Worm (Caenorhabditis elegans) whole organism, L1 larva: ENCODE measurements around the gene E02C12.10.

Experiments
- C04F5.9 ChIP-seq: sonication (generic microtip); optimal IDR thresholded peaks from 2 replicates; lab custom pipeline; 2016; ENCODE audit warnings: missing genetic modification characterization, missing compliant biosample characterization
- C16A3.4 ChIP-seq: fragments of 150-350 bp; optimal IDR thresholded peaks from 2 replicates; lab custom pipeline; 2014; ENCODE audit warnings: missing biosample characterization, missing genetic modification characterization
- Y116A8C.19 ChIP-seq: sonication (generic microtip); optimal IDR thresholded peaks from 2 replicates; lab custom pipeline; 2016; ENCODE audit warnings: missing compliant biosample characterization, missing genetic modification characterization, borderline replicate concordance
- aha-1 ChIP-seq: fragments of 150-350 bp; optimal IDR thresholded peaks from 2 replicates; lab custom pipeline; 2014; ENCODE audit warnings: missing biosample characterization, missing genetic modification characterization
- alr-1 ChIP-seq: fragments of 200-800 bp; sonication (Bioruptor generic); optimal IDR thresholded peaks from 2 replicates; lab custom pipeline; 2018; ENCODE audit warnings: borderline replicate concordance, mild to moderate bottlenecking, missing genetic modification characterization, missing compliant biosample characterization
- aly-2 ChIP-seq: fragments of 150-350 bp; optimal IDR thresholded peaks from 2 replicates; lab custom pipeline; 2014; ENCODE audit warnings: missing biosample characterization, missing genetic modification characterization
- ama-1 ChIP-seq: fragments of 150-350 bp; optimal IDR thresholded peaks from 2 replicates; lab custom pipeline; 2014
- ceh-63 ChIP-seq: fragments of 200-800 bp; sonication (Bioruptor generic); optimal IDR thresholded peaks from 2 replicates; lab custom pipeline; 2018; ENCODE audit warnings: mild to moderate bottlenecking, missing genetic modification characterization, missing compliant biosample characterization
- ceh-8 ChIP-seq: fragments of 200-800 bp; sonication (Bioruptor generic); optimal IDR thresholded peaks from 2 replicates; lab custom pipeline; 2018; ENCODE audit warnings: mild to moderate bottlenecking, missing genetic modification characterization, moderate library complexity, missing compliant biosample characterization
- ceh-82 ChIP-seq, 3 experiments: fragments of 150-350 bp in 1 of 3; sonication (generic microtip) in 2 of 3; optimal IDR thresholded peaks; 2 replicates each; lab custom pipeline; 2014 to 2017; ENCODE audit warnings: missing biosample characterization in 3 of 3, missing genetic modification characterization in 3 of 3
- ceh-88 ChIP-seq: fragments of 200-800 bp; sonication (Bioruptor generic); IDR thresholded peaks from 2 replicates; pipeline ENCODE4 v1.3.6; 2022; ENCODE audit warnings: missing genetic modification characterization, missing compliant biosample characterization
- ces-1 ChIP-seq: fragments of 150-350 bp; optimal IDR thresholded peaks from 2 replicates; lab custom pipeline; 2014; ENCODE audit warnings: missing biosample characterization, missing genetic modification reagents, missing genetic modification characterization
- efl-1 ChIP-seq, 4 experiments: fragments of 150-350 bp; optimal IDR thresholded peaks in 3 of 4; peaks in 1 of 4; 1 replicate in 1 of 4; 2 replicates in 3 of 4; lab custom pipeline; 2014; ENCODE audit warnings: missing biosample characterization in 2 of 4, missing genetic modification characterization in 2 of 4, missing genetic modification reagents in 2 of 4
- ets-5 ChIP-seq: fragments of 200-800 bp; sonication (Bioruptor generic); IDR thresholded peaks from 2 replicates; pipeline ENCODE4 v1.3.6; 2022; ENCODE audit warnings: missing genetic modification characterization, missing compliant biosample characterization
- fkh-10 ChIP-seq: sonication (generic microtip); optimal IDR thresholded peaks from 2 replicates; lab custom pipeline; 2017; ENCODE audit warnings: missing biosample characterization, missing genetic modification reagents, missing genetic modification characterization
- fkh-8 ChIP-seq: sonication (generic microtip); optimal IDR thresholded peaks from 2 replicates; lab custom pipeline; 2016; ENCODE audit warnings: mild to moderate bottlenecking, missing genetic modification characterization, missing compliant biosample characterization
- grh-1 ChIP-seq: fragments of 200-800 bp; sonication (Bioruptor generic); IDR thresholded peaks from 2 replicates; pipeline ENCODE4 v1.3.6; 2022; ENCODE audit warnings: missing genetic modification reagents, missing genetic modification characterization, missing compliant biosample characterization
- hlh-17 ChIP-seq: fragments of 200-800 bp; sonication (Bioruptor generic); optimal IDR thresholded peaks from 2 replicates; lab custom pipeline; 2018; ENCODE audit warnings: missing genetic modification characterization, mild to moderate bottlenecking, missing compliant biosample characterization, moderate library complexity, borderline replicate concordance
- irx-1 ChIP-seq: sonication (generic microtip); optimal IDR thresholded peaks from 2 replicates; lab custom pipeline; 2016; ENCODE audit warnings: missing genetic modification characterization, missing compliant biosample characterization
- jun-1 ChIP-seq: fragments of 150-350 bp; optimal IDR thresholded peaks from 2 replicates; lab custom pipeline; 2014; ENCODE audit warnings: missing biosample characterization, missing genetic modification reagents, missing genetic modification characterization
- lin-14 ChIP-seq: fragments of 200-800 bp; sonication (Bioruptor generic); optimal IDR thresholded peaks from 2 replicates; lab custom pipeline; 2018; ENCODE audit warnings: mild to moderate bottlenecking, missing genetic modification characterization, moderate library complexity, missing compliant biosample characterization
- mab-9 ChIP-seq: fragments of 200-800 bp; sonication (Bioruptor generic); IDR thresholded peaks from 2 replicates; pipeline ENCODE4 v1.3.6; 2022; ENCODE audit warnings: missing genetic modification reagents, missing genetic modification characterization, missing compliant biosample characterization
- mef-2 ChIP-seq: fragments of 150-350 bp; optimal IDR thresholded peaks from 2 replicates; lab custom pipeline; 2014; ENCODE audit warnings: missing biosample characterization, missing genetic modification characterization
- nhr-11 ChIP-seq: fragments of 150-350 bp; optimal IDR thresholded peaks from 2 replicates; lab custom pipeline; 2014; ENCODE audit warnings: missing biosample characterization, missing genetic modification characterization
- nhr-12 ChIP-seq: sonication (generic microtip); optimal IDR thresholded peaks from 2 replicates; lab custom pipeline; 2017; ENCODE audit warnings: missing biosample characterization, missing genetic modification characterization
- nhr-19 ChIP-seq: fragments of 200-800 bp; sonication (Bioruptor generic); conservative IDR thresholded peaks from 2 replicates; pipeline ENCODE4 v1.3.6; 2022; ENCODE audit warnings: missing genetic modification characterization, missing compliant biosample characterization
- nhr-237 ChIP-seq: fragments of 150-350 bp; optimal IDR thresholded peaks from 2 replicates; lab custom pipeline; 2014; ENCODE audit warnings: missing biosample characterization, missing genetic modification characterization
- nhr-47 ChIP-seq: sonication (generic microtip); optimal IDR thresholded peaks from 2 replicates; lab custom pipeline; 2016; ENCODE audit warnings: mild to moderate bottlenecking, missing genetic modification characterization, moderate library complexity, missing compliant biosample characterization
- nhr-71 ChIP-seq: sonication (generic microtip); optimal IDR thresholded peaks from 2 replicates; lab custom pipeline; 2016; ENCODE audit warnings: mild to moderate bottlenecking, missing genetic modification characterization, moderate library complexity, missing compliant biosample characterization
- pax-3 ChIP-seq: fragments of 200-800 bp; sonication (Bioruptor generic); optimal IDR thresholded peaks from 2 replicates; lab custom pipeline; 2018; ENCODE audit warnings: mild to moderate bottlenecking, missing genetic modification characterization, moderate library complexity, missing compliant biosample characterization
- rnt-1 ChIP-seq: sonication (generic microtip); optimal IDR thresholded peaks from 2 replicates; lab custom pipeline; 2016; ENCODE audit warnings: mild to moderate bottlenecking, missing genetic modification characterization, moderate library complexity, missing compliant biosample characterization
- skn-1 ChIP-seq: fragments of 150-350 bp; optimal IDR thresholded peaks from 2 replicates; lab custom pipeline; 2014; ENCODE audit warnings: missing biosample characterization, missing genetic modification characterization
- sup-37 ChIP-seq: fragments of 200-800 bp; sonication (Bioruptor generic); optimal IDR thresholded peaks from 2 replicates; lab custom pipeline; 2018; ENCODE audit warnings: mild to moderate bottlenecking, missing genetic modification characterization, missing compliant biosample characterization
- unc-86 ChIP-seq: sonication (generic microtip); optimal IDR thresholded peaks from 2 replicates; lab custom pipeline; 2016; ENCODE audit warnings: missing genetic modification characterization, missing compliant biosample characterization
- xbp-1 ChIP-seq: sonication (generic microtip); optimal IDR thresholded peaks from 2 replicates; lab custom pipeline; 2016; ENCODE audit warnings: missing genetic modification characterization, missing compliant biosample characterization
- ztf-4 ChIP-seq: fragments of 150-350 bp; optimal IDR thresholded peaks from 2 replicates; lab custom pipeline; 2014; ENCODE audit warnings: missing biosample characterization, missing genetic modification characterization

The E02C12.10 gene

ce11 chrV:9342282-9342681 is 35.9 kb downstream of the E02C12.10 start:
- peak; percentile 16 for TF ChIP-seq nhr-19 (GFP tag; lab: Robert Waterston, UW)
- TF ChIP-seq grh-1 (GFP tag; lab: Robert Waterston, UW): peak; percentile 23; the same call in 1 of the 2 replicates

DNA sequence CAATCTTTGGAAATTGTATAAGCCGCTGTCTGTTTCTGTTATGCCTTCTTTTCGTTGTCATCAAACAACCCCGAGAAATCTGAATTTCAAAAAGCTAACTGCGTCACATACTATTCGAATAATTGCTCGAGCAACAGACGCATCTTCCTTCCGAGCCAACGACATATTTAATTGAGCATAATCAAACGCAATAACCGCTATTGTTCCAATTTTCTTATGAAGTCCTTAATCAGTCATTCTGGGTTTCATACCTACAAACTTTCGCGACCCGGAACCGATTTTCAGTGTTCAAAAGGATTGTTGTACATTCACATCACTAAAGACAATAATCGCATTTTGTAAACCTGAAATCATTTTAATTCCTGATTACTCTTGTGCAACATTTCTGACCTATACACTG is 36.4 kb downstream of the E02C12.10 start:
- TF ChIP-seq grh-1 (GFP tag; lab: Robert Waterston, UW): peak; percentile 37; the same call in 1 of the 2 replicates

DNA sequence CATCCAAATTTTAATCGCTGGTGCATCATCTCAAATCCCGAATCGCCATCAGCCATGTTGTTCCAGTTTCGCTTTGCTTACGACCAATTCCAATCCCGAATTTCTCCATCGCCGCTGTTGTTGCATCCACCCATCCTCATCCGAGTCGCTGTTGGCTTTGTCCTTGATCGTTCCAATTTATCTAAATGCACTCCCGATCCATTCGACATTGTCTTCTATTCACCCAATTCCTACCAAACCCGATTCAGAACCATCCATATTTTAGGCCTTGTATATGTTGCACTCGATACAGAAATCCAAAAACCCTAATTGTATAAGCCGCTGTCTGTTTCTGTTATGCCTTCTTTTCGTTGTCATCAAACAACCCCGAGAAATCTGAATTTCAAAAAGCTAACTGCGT is 37.9 kb downstream of the E02C12.10 start:
- TF ChIP-seq ceh-63 (GFP tag; lab: Kevin White, UChicago) (peak; percentile 23), aha-1 (tag; lab: Kevin White, UChicago) (no peak), xbp-1 (tag; lab: Kevin White, UChicago) (no peak), ces-1 (no peak), mab-9 (GFP tag; lab: Robert Waterston, UW) (no peak), nhr-237 (no peak), ets-5 (GFP tag; lab: Robert Waterston, UW) (no peak), hlh-17 (no peak), ceh-88 (GFP tag; lab: Robert Waterston, UW) (no peak), nhr-71 (tag; lab: Kevin White, UChicago) (peak; percentile 23), jun-1 (tag; lab: Kevin White, UChicago) (no peak), C16A3.4 (tag; lab: Kevin White, UChicago) (peak; percentile 9), unc-86 (tag; lab: Kevin White, UChicago) (peak; percentile 3), rnt-1 (tag; lab: Kevin White, UChicago) (peak; percentile 20), grh-1 (GFP tag; lab: Robert Waterston, UW) (peak; percentile 56), Y116A8C.19 (tag; lab: Kevin White, UChicago) (no peak), skn-1 (tag; lab: Kevin White, UChicago) (no peak), nhr-19 (GFP tag; lab: Robert Waterston, UW) (peak; percentile 24; the same call in 1 of the 2 replicates), ceh-8 (GFP tag; lab: Kevin White, UChicago) (no peak)

DNA sequence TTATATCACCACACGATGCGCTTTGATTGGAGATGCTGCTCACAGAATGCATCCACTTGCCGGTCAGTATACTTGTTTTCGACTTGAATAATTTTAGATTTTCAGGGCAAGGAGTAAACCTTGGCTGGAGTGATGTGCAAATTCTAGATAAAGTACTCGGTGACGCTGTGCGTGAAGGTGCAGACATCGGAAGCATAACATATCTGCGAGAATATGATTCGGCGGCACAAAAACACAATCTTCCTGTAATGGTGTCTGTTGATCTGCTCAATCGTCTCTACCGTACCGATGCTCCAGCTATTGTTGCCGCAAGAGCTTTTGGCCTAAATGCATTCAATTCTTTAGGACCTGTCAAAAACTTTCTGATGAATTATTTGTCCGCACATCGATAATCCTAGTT is 39.8 kb downstream of the E02C12.10 start:
- peak; percentile 27 for TF ChIP-seq fkh-8 (tag; lab: Kevin White, UChicago)
- peak; percentile 86 for TF ChIP-seq ama-1 (lab: Kevin White, UChicago)
- TF ChIP-seq nhr-11: no peak
- TF ChIP-seq efl-1 (optimal IDR thresholded peaks at IDR 0.05; lab: Kevin White, UChicago): peak; percentile 14 to 22
- TF ChIP-seq efl-1 (GFP tag; optimal IDR thresholded peaks at IDR 0.05 in 1 of 2; lab: Kevin White, UChicago): peak in 1 of 2 experiments; percentile 0
- peak; percentile 63 for TF ChIP-seq nhr-47
- TF ChIP-seq pax-3 (tag; lab: Kevin White, UChicago): no peak
- no peak for TF ChIP-seq nhr-12 (tag; lab: Kevin White, UChicago)
- peak; percentile 15 for TF ChIP-seq ztf-4 (tag; lab: Kevin White, UChicago)
- TF ChIP-seq ceh-82 (tag; optimal IDR thresholded peaks at IDR 0.05; lab: Kevin White, UChicago): no peak

DNA sequence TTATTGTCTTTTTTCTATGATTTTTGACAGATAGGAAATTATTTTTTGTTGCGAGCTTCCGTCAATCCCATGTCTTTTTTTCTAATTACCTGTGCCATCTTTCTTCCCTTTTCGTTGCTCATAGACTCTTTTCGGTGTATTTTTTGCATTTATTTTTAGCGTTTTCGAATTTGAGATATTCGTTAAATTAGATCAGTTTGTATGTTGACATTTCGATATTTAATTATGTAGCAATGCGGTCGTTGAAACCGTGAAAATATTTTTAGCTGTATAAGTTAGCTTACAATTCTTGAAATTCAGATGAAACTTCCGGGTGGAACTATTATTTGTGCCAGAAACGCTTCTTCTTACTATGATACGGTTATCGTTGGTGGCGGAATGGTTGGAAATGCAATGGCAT is 41.7 kb downstream of the E02C12.10 start, which contains the start of gene coq-6:
TSS of gene coq-6 (plus strand) at position 301 of the 400 bp plus-strand sequence.
- TF ChIP-seq nhr-47 (no peak), aly-2 (tag; lab: Kevin White, UChicago) (no peak), sup-37 (GFP tag; lab: Kevin White, UChicago) (no peak), irx-1 (tag; lab: Kevin White, UChicago) (no peak), alr-1 (tag; lab: Kevin White, UChicago) (no peak), nhr-19 (GFP tag; lab: Robert Waterston, UW) (no peak), C04F5.9 (tag; lab: Kevin White, UChicago) (no peak), unc-86 (tag; lab: Kevin White, UChicago) (no peak), mef-2 (no peak), fkh-10 (GFP tag; lab: Kevin White, UChicago) (no peak), lin-14 (GFP tag; lab: Kevin White, UChicago) (no peak)
- TF ChIP-seq, all 84 proteins: peak for 0
